Fruit fly (Drosophila melanogaster) whole organism, embryonic: Measurements from ENCODE around the gene CG4597.
A peak's percentile ranks its signal among the peaks of the same experiment; 100 is the strongest.

Experiments used
- Atf3 ChIP-seq: fragments of 200-800 bp; sonication (Bioruptor generic); optimal IDR thresholded peaks from 3 replicates; lab custom pipeline; 2016; ENCODE audit warnings: missing biosample characterization, missing genetic modification characterization
- CG10366 ChIP-seq: fragments of 200-800 bp; sonication (Bioruptor generic); IDR thresholded peaks from 2 replicates; pipeline ENCODE4 v1.3.6; 2022; ENCODE audit warnings: missing biosample characterization, missing genetic modification characterization
- CG10431 ChIP-seq: fragments of 200-800 bp; sonication (Bioruptor generic); optimal IDR thresholded peaks from 3 replicates; lab custom pipeline; 2018; ENCODE audit warnings: missing biosample characterization, mild to moderate bottlenecking, missing genetic modification characterization
- CG10543 ChIP-seq: fragments of 200-800 bp; sonication (Bioruptor generic); optimal IDR thresholded peaks from 3 replicates; lab custom pipeline; 2017; ENCODE audit warnings: missing biosample characterization, mild to moderate bottlenecking, missing genetic modification characterization, moderate library complexity
- CG11695 ChIP-seq: fragments of 200-800 bp; sonication (Bioruptor generic); IDR thresholded peaks from 3 replicates; pipeline ENCODE4 v1.3.6; 2022; ENCODE audit warnings: missing biosample characterization, missing genetic modification characterization
- CG13296 ChIP-seq: fragments of 200-800 bp; sonication (Bioruptor generic); optimal IDR thresholded peaks from 3 replicates; lab custom pipeline; 2018; ENCODE audit warnings: missing biosample characterization, mild to moderate bottlenecking, missing genetic modification characterization
- CG14710 ChIP-seq: fragments of 200-800 bp; sonication (Bioruptor generic); optimal IDR thresholded peaks from 3 replicates; lab custom pipeline; 2019; ENCODE audit warnings: missing biosample characterization, mild to moderate bottlenecking, missing genetic modification characterization, moderate library complexity
- CG1602 ChIP-seq: fragments of 200-800 bp; sonication (Bioruptor generic); optimal IDR thresholded peaks from 3 replicates; lab custom pipeline; 2016; ENCODE audit warnings: missing biosample characterization, missing genetic modification characterization
- CG1603 ChIP-seq: fragments of 200-800 bp; sonication (Bioruptor generic); optimal IDR thresholded peaks from 2 replicates; lab custom pipeline; 2019; ENCODE audit warnings: missing biosample characterization, mild to moderate bottlenecking, missing genetic modification characterization, moderate library complexity
- CG17568 ChIP-seq: fragments of 200-800 bp; sonication (Bioruptor generic); optimal IDR thresholded peaks from 2 replicates; lab custom pipeline; 2018; ENCODE audit warnings: missing biosample characterization, mild to moderate bottlenecking, missing genetic modification characterization, moderate library complexity
- CG2712 ChIP-seq: fragments of 200-800 bp; optimal IDR thresholded peaks from 3 replicates; lab custom pipeline; 2019; ENCODE audit warnings: missing biosample characterization, mild to moderate bottlenecking, missing genetic modification characterization, moderate library complexity
- CG32532 ChIP-seq: fragments of 200-800 bp; sonication (Bioruptor generic); IDR thresholded peaks from 2 replicates; pipeline ENCODE4 v1.3.6; 2022; ENCODE audit warnings: missing biosample characterization, missing genetic modification characterization
- CG32772 ChIP-seq: fragments of 200-800 bp; sonication (Bioruptor generic); IDR thresholded peaks from 2 replicates; pipeline ENCODE4 v1.3.6; 2022; ENCODE audit warnings: missing biosample characterization, missing genetic modification characterization
- CG4617 ChIP-seq: fragments of 200-800 bp; sonication (Bioruptor generic); optimal IDR thresholded peaks from 3 replicates; lab custom pipeline; 2016; ENCODE audit warnings: missing biosample characterization, missing genetic modification characterization, borderline replicate concordance
- CG4854 ChIP-seq: fragments of 200-800 bp; sonication (Bioruptor generic); optimal IDR thresholded peaks from 2 replicates; lab custom pipeline; 2016; ENCODE audit warnings: missing biosample characterization, missing genetic modification characterization, inconsistent platforms
- CG6254 ChIP-seq: fragments of 200-800 bp; sonication (Bioruptor generic); optimal IDR thresholded peaks from 3 replicates; lab custom pipeline; 2017; ENCODE audit warnings: mild to moderate bottlenecking, missing biosample characterization, missing genetic modification reagents, missing genetic modification characterization
- CG6791 ChIP-seq: fragments of 200-800 bp; sonication (Bioruptor generic); IDR thresholded peaks from 3 replicates; pipeline ENCODE4 v1.3.6; 2022; ENCODE audit warnings: missing biosample characterization, missing genetic modification characterization; ENCODE audit not compliant: partially characterized antibody
- CG7357 ChIP-seq: fragments of 200-800 bp; sonication (Bioruptor generic); IDR thresholded peaks from 3 replicates; pipeline ENCODE4 v1.3.6; 2022; ENCODE audit warnings: missing biosample characterization, missing genetic modification characterization
- CG7963 ChIP-seq: fragments of 200-800 bp; sonication (Bioruptor generic); IDR thresholded peaks from 3 replicates; pipeline ENCODE4 v1.3.6; 2022; ENCODE audit warnings: missing biosample characterization, missing genetic modification characterization; ENCODE audit not compliant: partially characterized antibody
- CoRest ChIP-seq: fragments of 200-800 bp; sonication (Bioruptor generic); optimal IDR thresholded peaks from 3 replicates; lab custom pipeline; 2018; ENCODE audit warnings: missing biosample characterization, mild to moderate bottlenecking, missing genetic modification characterization, moderate library complexity
- Dad ChIP-seq: fragments of 200-800 bp; sonication (Bioruptor generic); optimal IDR thresholded peaks from 3 replicates; lab custom pipeline; 2016; ENCODE audit warnings: missing biosample characterization, missing genetic modification characterization
- E2f2 ChIP-seq: fragments of 200-800 bp; sonication (Bioruptor generic); IDR thresholded peaks from 2 replicates; pipeline ENCODE4 v1.3.6; 2022; ENCODE audit warnings: missing biosample characterization, missing genetic modification characterization
- Ets97D ChIP-seq: fragments of 200-800 bp; sonication (Bioruptor generic); optimal IDR thresholded peaks from 3 replicates; lab custom pipeline; 2016; ENCODE audit warnings: missing biosample characterization, missing genetic modification characterization
- HLH4C ChIP-seq: fragments of 200-800 bp; sonication (Bioruptor generic); IDR thresholded peaks from 3 replicates; pipeline ENCODE4 v1.3.6; 2022; ENCODE audit warnings: missing biosample characterization, missing genetic modification characterization; ENCODE audit not compliant: partially characterized antibody
- HmgD ChIP-seq: fragments of 200-800 bp; sonication (Bioruptor generic); optimal IDR thresholded peaks from 3 replicates; lab custom pipeline; 2016; ENCODE audit warnings: missing biosample characterization, missing genetic modification characterization
- Lpt ChIP-seq: fragments of >200 bp; optimal IDR thresholded peaks from 2 replicates; lab custom pipeline; 2018; ENCODE audit warnings: missing biosample characterization, missing genetic modification characterization
- MTF-1 ChIP-seq: fragments of 200-800 bp; sonication (Bioruptor generic); optimal IDR thresholded peaks from 2 replicates; lab custom pipeline; 2018; ENCODE audit warnings: missing biosample characterization, mild to moderate bottlenecking, missing genetic modification characterization, borderline replicate concordance
- NK7.1 ChIP-seq: fragments of 200-800 bp; sonication (Bioruptor generic); optimal IDR thresholded peaks from 3 replicates; lab custom pipeline; 2016; ENCODE audit warnings: missing biosample characterization, missing genetic modification characterization
- Nf-YB ChIP-seq: fragments of 200-800 bp; sonication (Bioruptor generic); optimal IDR thresholded peaks from 3 replicates; lab custom pipeline; 2019; ENCODE audit warnings: missing biosample characterization, mild to moderate bottlenecking, missing genetic modification characterization, moderate library complexity
- Six4 ChIP-seq: fragments of 200-800 bp; sonication (Bioruptor generic); optimal IDR thresholded peaks from 2 replicates; lab custom pipeline; 2016; ENCODE audit warnings: missing biosample characterization, missing genetic modification characterization
- bcd ChIP-seq: fragments of 200-800 bp; sonication (Bioruptor generic); optimal IDR thresholded peaks from 2 replicates; lab custom pipeline; 2017; ENCODE audit warnings: missing biosample characterization, mild to moderate bottlenecking, missing genetic modification characterization
- caup ChIP-seq: fragments of 200-800 bp; sonication (Bioruptor generic); optimal IDR thresholded peaks from 3 replicates; lab custom pipeline; 2017; ENCODE audit warnings: missing biosample characterization, mild to moderate bottlenecking, missing genetic modification characterization, moderate library complexity; ENCODE audit not compliant: severe bottlenecking
- exex ChIP-seq: fragments of 200-800 bp; sonication (Bioruptor generic); optimal IDR thresholded peaks from 4 replicates; lab custom pipeline; 2018; ENCODE audit warnings: missing biosample characterization, mild to moderate bottlenecking, missing genetic modification characterization, moderate library complexity
- fd102C ChIP-seq: fragments of 200-800 bp; sonication (Bioruptor generic); optimal IDR thresholded peaks from 2 replicates; lab custom pipeline; 2018; ENCODE audit warnings: missing biosample characterization, mild to moderate bottlenecking, missing genetic modification characterization, moderate library complexity
- fd96Cb ChIP-seq: fragments of 200-800 bp; sonication (Bioruptor generic); optimal IDR thresholded peaks from 2 replicates; lab custom pipeline; 2018; ENCODE audit warnings: missing biosample characterization, mild to moderate bottlenecking, missing genetic modification characterization, moderate library complexity
- gce ChIP-seq: fragments of 200-800 bp; sonication (Bioruptor generic); IDR thresholded peaks from 3 replicates; pipeline ENCODE4 v1.3.6; 2022; ENCODE audit warnings: missing biosample characterization, missing genetic modification characterization
- gcm2 ChIP-seq: fragments of 200-800 bp; sonication (Bioruptor generic); optimal IDR thresholded peaks from 2 replicates; lab custom pipeline; 2016; ENCODE audit warnings: missing biosample characterization, missing genetic modification characterization
- gt ChIP-seq: fragments of 200-800 bp; sonication (Bioruptor generic); IDR thresholded peaks from 2 replicates; pipeline ENCODE4 v1.3.6; 2022; ENCODE audit warnings: missing biosample characterization, missing genetic modification characterization
- klu ChIP-seq: fragments of 200-800 bp; sonication (Bioruptor generic); IDR thresholded peaks from 2 replicates; pipeline ENCODE4 v1.3.6; 2022; ENCODE audit warnings: missing biosample characterization, missing genetic modification characterization
- knrl ChIP-seq: fragments of 200-800 bp; sonication (Bioruptor generic); IDR thresholded peaks from 3 replicates; pipeline ENCODE4 v1.3.6; 2022; ENCODE audit warnings: missing biosample characterization, missing genetic modification characterization; ENCODE audit not compliant: partially characterized antibody
- nau ChIP-seq: fragments of 200-800 bp; sonication (Bioruptor generic); optimal IDR thresholded peaks from 3 replicates; lab custom pipeline; 2017; ENCODE audit warnings: missing biosample characterization, mild to moderate bottlenecking, missing genetic modification characterization, missing genetic modification reagents
- pros ChIP-seq: fragments of 200-800 bp; sonication (Bioruptor generic); optimal IDR thresholded peaks from 3 replicates; lab custom pipeline; 2019; ENCODE audit warnings: missing biosample characterization, mild to moderate bottlenecking, missing genetic modification characterization, moderate library complexity
- slbo ChIP-seq: fragments of 200-800 bp; sonication (Bioruptor generic); IDR thresholded peaks from 2 replicates; pipeline ENCODE4 v1.3.6; 2022; ENCODE audit warnings: missing biosample characterization, missing genetic modification characterization
- sna ChIP-seq: fragments of 200-800 bp; sonication (Bioruptor generic); IDR thresholded peaks from 2 replicates; pipeline ENCODE4 v1.3.6; 2022; ENCODE audit warnings: missing biosample characterization, missing genetic modification characterization; ENCODE audit not compliant: partially characterized antibody
- sqz ChIP-seq: fragments of 200-800 bp; sonication (Bioruptor generic); optimal IDR thresholded peaks from 3 replicates; lab custom pipeline; 2018; ENCODE audit warnings: missing biosample characterization, mild to moderate bottlenecking, missing genetic modification characterization
- tap ChIP-seq: fragments of 200-800 bp; optimal IDR thresholded peaks from 3 replicates; lab custom pipeline; 2019; ENCODE audit warnings: missing biosample characterization, mild to moderate bottlenecking, missing genetic modification characterization, moderate library complexity
- trh ChIP-seq: fragments of 200-800 bp; sonication (Bioruptor generic); optimal IDR thresholded peaks from 2 replicates; lab custom pipeline; 2016; ENCODE audit warnings: missing biosample characterization, missing genetic modification characterization
- wor ChIP-seq: fragments of 200-800 bp; sonication (Bioruptor generic); IDR thresholded peaks from 2 replicates; pipeline ENCODE4 v1.3.6; 2022; ENCODE audit warnings: missing biosample characterization, missing genetic modification characterization
- zen ChIP-seq: fragments of 200-800 bp; sonication (Bioruptor generic); optimal IDR thresholded peaks from 3 replicates; lab custom pipeline; 2018; ENCODE audit warnings: missing biosample characterization, mild to moderate bottlenecking, missing genetic modification characterization, moderate library complexity
- zfh1 ChIP-seq: fragments of 200-800 bp; sonication (Bioruptor generic); IDR thresholded peaks from 3 replicates; pipeline ENCODE4 v1.3.6; 2022; ENCODE audit warnings: missing biosample characterization, missing genetic modification characterization

Gene CG4597

dm6 chr3L:5152354-5152806 is 23.1 kb downstream of the CG4597 start, which contains the start of the genes Gen and Srp54k (continued):
- no peak for TF ChIP-seq gcm2 (GFP tag; lab: Kevin White, UChicago)
- TF ChIP-seq CG11695: no peak
- TF ChIP-seq Lpt (GFP tag; lab: Kevin White, UChicago): no peak
- no peak for TF ChIP-seq CG17568 (GFP tag; lab: Kevin White, UChicago)
- TF ChIP-seq CG10543 (GFP tag; lab: Kevin White, UChicago): peak; percentile 39
- peak; percentile 48 for TF ChIP-seq CG14710 (tag; lab: Kevin White, UChicago)
- peak; percentile 22; the same call in 1 of the 2 replicates for TF ChIP-seq klu (GFP tag; lab: Robert Waterston, UW)
- TF ChIP-seq sqz (GFP tag; lab: Kevin White, UChicago): no peak
- no peak for TF ChIP-seq exex
- no peak for TF ChIP-seq gce (GFP tag; lab: Robert Waterston, UW)
- peak; percentile 7 for TF ChIP-seq NK7.1 (GFP tag; lab: Kevin White, UChicago)
- no peak for TF ChIP-seq CG6254 (GFP tag; lab: Kevin White, UChicago)
- TF ChIP-seq zen: no peak
- no peak for TF ChIP-seq CG13296 (GFP tag; lab: Kevin White, UChicago)
- TF ChIP-seq E2f2: peak; percentile 81
- TF ChIP-seq caup (GFP tag; lab: Kevin White, UChicago): peak; percentile 13
- TF ChIP-seq CG32772 (GFP tag; lab: Robert Waterston, UW): no peak
- TF ChIP-seq CG10366: no peak
- TF ChIP-seq trh (GFP tag; lab: Kevin White, UChicago): no peak
- no peak for TF ChIP-seq zfh1 (GFP tag; lab: Robert Waterston, UW)
- no peak for TF ChIP-seq CG2712 (tag; lab: Kevin White, UChicago)
- no peak for TF ChIP-seq CG6791 (GFP tag; lab: Robert Waterston, UW)
- no peak for TF ChIP-seq Six4 (GFP tag; lab: Kevin White, UChicago)
- TF ChIP-seq wor (GFP tag; lab: Robert Waterston, UW): no peak
- peak; percentile 48 for TF ChIP-seq bcd (GFP tag; lab: Kevin White, UChicago)
- TF ChIP-seq CG7357 (GFP tag; lab: Robert Waterston, UW): no peak
- peak; percentile 59 for TF ChIP-seq CoRest (tag; lab: Kevin White, UChicago)
- TF ChIP-seq CG4617: peak; percentile 42
- TF ChIP-seq Ets97D (GFP tag; lab: Kevin White, UChicago): peak; percentile 70
- TF ChIP-seq CG1603 (tag; lab: Kevin White, UChicago): no peak
- TF ChIP-seq HmgD (GFP tag; lab: Kevin White, UChicago): no peak
- no peak for TF ChIP-seq pros (GFP tag; lab: Kevin White, UChicago)
- no peak for TF ChIP-seq fd96Cb (tag; lab: Kevin White, UChicago)
- no peak for TF ChIP-seq tap (tag; lab: Kevin White, UChicago)
- TF ChIP-seq Nf-YB: no peak
- TF ChIP-seq CG32532 (GFP tag; lab: Robert Waterston, UW): peak; percentile 43
- TF ChIP-seq CG1602: no peak
- no peak for TF ChIP-seq CG4854
- no peak for TF ChIP-seq MTF-1 (GFP tag; lab: Kevin White, UChicago)
- no peak for TF ChIP-seq Dad (GFP tag; lab: Kevin White, UChicago)
- no peak for TF ChIP-seq Atf3
- no peak for TF ChIP-seq CG10431 (GFP tag; lab: Kevin White, UChicago)
- peak; percentile 30; the same call in 1 of the 3 replicates for TF ChIP-seq knrl
- TF ChIP-seq slbo (GFP tag; lab: Robert Waterston, UW): peak; percentile 63
- no peak for TF ChIP-seq gt (GFP tag; lab: Robert Waterston, UW)
- TF ChIP-seq sna: no peak
- TF ChIP-seq HLH4C (GFP tag; lab: Robert Waterston, UW): peak; percentile 38; the same call in 1 of the 3 replicates
- no peak for TF ChIP-seq CG7963 (GFP tag; lab: Robert Waterston, UW)
- no peak for TF ChIP-seq fd102C (GFP tag; lab: Kevin White, UChicago)
- TF ChIP-seq nau (GFP tag; lab: Kevin White, UChicago): no peak
